Worm (Caenorhabditis elegans) whole organism, late embryonic: ENCODE data around the gene pck-1.

Source experiments
- ceh-19 ChIP-seq: fragments of 200-800 bp; sonication (Bioruptor generic); optimal IDR thresholded peaks from 2 replicates; lab custom pipeline; 2018; ENCODE audit warnings: mild to moderate bottlenecking, missing genetic modification characterization, missing compliant biosample characterization
- elt-2 ChIP-seq: sonication (generic microtip); optimal IDR thresholded peaks from 2 replicates; lab custom pipeline; 2016; ENCODE audit warnings: missing genetic modification reagents, missing genetic modification characterization, missing compliant biosample characterization
- hlh-30 ChIP-seq: sonication (generic microtip); optimal IDR thresholded peaks from 2 replicates; lab custom pipeline; 2017; ENCODE audit warnings: antibody characterized with exemption, missing genetic modification characterization, missing compliant biosample characterization; ENCODE audit not compliant: insufficient read depth
- lin-11 ChIP-seq: fragments of 200-800 bp; sonication (Bioruptor generic); optimal IDR thresholded peaks from 2 replicates; lab custom pipeline; 2018; ENCODE audit warnings: mild to moderate bottlenecking, missing genetic modification characterization, missing compliant biosample characterization
- pax-1 ChIP-seq: fragments of 150-350 bp; optimal IDR thresholded peaks from 2 replicates; lab custom pipeline; 2014; ENCODE audit warnings: missing biosample characterization, missing genetic modification characterization
- sox-4 ChIP-seq: sonication (generic microtip); optimal IDR thresholded peaks from 2 replicates; lab custom pipeline; 2017; ENCODE audit warnings: mild to moderate bottlenecking, missing genetic modification characterization, inconsistent platforms, missing compliant biosample characterization

DNA sequence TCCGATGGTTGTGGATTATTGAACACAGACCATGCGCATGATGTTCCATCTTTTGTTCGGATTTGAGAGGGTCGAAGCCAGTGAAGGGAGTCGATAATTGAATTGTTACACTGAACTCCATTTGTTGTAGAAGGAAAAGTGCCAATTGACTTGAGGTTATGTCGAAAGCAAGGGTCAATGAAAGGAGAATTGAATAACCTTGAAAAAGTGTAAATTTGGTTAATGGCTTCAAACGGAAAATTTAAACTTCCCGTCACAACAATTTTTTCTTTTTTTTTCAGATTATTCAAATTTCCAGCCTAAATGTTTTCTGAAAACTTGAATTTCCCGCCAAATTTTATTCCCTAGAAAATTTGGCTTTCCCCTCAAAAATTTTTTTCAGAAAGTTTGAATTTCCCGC is 27.9 kb downstream of the pck-1 start, which contains the start of gene clp-10:
- TF ChIP-seq elt-2 (tag; lab: Kevin White, UChicago) = no peak
- TF ChIP-seq ceh-19 (GFP tag; lab: Kevin White, UChicago) = no peak
- no peak for TF ChIP-seq lin-11 (tag; lab: Kevin White, UChicago)
- TF ChIP-seq hlh-30 (tag; lab: Kevin White, UChicago) = no peak
- no peak for TF ChIP-seq pax-1 (tag; lab: Kevin White, UChicago)
- no peak for TF ChIP-seq sox-4 (tag; lab: Kevin White, UChicago)
